Worm (Caenorhabditis elegans) whole organism, mixed stage, embryonic: Measurements from ENCODE around the gene jud-4.

ENCODE experiments used
- blmp-1 ChIP-seq: fragments of 150-350 bp; optimal IDR thresholded peaks from 2 replicates; lab custom pipeline; 2014; ENCODE audit warnings: missing biosample characterization, missing genetic modification characterization
- ceh-43 ChIP-seq: fragments of 200-800 bp; sonication (Bioruptor generic); optimal IDR thresholded peaks from 2 replicates; lab custom pipeline; 2018; ENCODE audit warnings: mild to moderate bottlenecking, missing genetic modification characterization, moderate library complexity, missing compliant biosample characterization
- ces-1 ChIP-seq: fragments of 150-350 bp; optimal IDR thresholded peaks from 2 replicates; lab custom pipeline; 2014; ENCODE audit warnings: missing biosample characterization, missing genetic modification reagents, missing genetic modification characterization
- elt-3 ChIP-seq: fragments of 150-350 bp; optimal IDR thresholded peaks from 2 replicates; lab custom pipeline; 2014; ENCODE audit warnings: missing biosample characterization, missing genetic modification characterization
- nhr-12 ChIP-seq: fragments of 150-350 bp; optimal IDR thresholded peaks from 2 replicates; lab custom pipeline; 2014; ENCODE audit warnings: missing biosample characterization, missing genetic modification characterization
- nhr-28 ChIP-seq: fragments of 150-350 bp; optimal IDR thresholded peaks from 2 replicates; lab custom pipeline; 2014; ENCODE audit warnings: missing biosample characterization, missing genetic modification characterization
- nhr-76 ChIP-seq: sonication (generic microtip); optimal IDR thresholded peaks from 2 replicates; lab custom pipeline; 2017; ENCODE audit warnings: missing biosample characterization, missing genetic modification characterization
- unc-62 ChIP-seq: fragments of 150-350 bp; optimal IDR thresholded peaks from 2 replicates; lab custom pipeline; 2014; ENCODE audit warnings: missing biosample characterization, missing genetic modification reagents, missing genetic modification characterization
- ztf-11 ChIP-seq: fragments of 150-350 bp; optimal IDR thresholded peaks from 2 replicates; lab custom pipeline; 2014; ENCODE audit warnings: missing biosample characterization, missing genetic modification characterization

ce11 chrX:15334897-15335296 lies 51.0 kb downstream of the jud-4 start:
- no peak for TF ChIP-seq nhr-12 (tag; lab: Kevin White, UChicago)
- no peak for TF ChIP-seq nhr-28 (tag; lab: Kevin White, UChicago)
- no peak for TF ChIP-seq unc-62 (GFP tag; lab: Kevin White, UChicago)
- TF ChIP-seq ztf-11 (tag; lab: Kevin White, UChicago): no peak
- no peak for TF ChIP-seq nhr-76 (tag; lab: Kevin White, UChicago)
- no peak for TF ChIP-seq elt-3
- TF ChIP-seq ces-1 (GFP tag; lab: Kevin White, UChicago): no peak
- TF ChIP-seq blmp-1 (tag; lab: Kevin White, UChicago): no peak
- TF ChIP-seq ceh-43: no peak
